Fruit fly (Drosophila melanogaster): Measurements from ENCODE around the gene raskol.
A peak's percentile ranks its signal among the peaks of the same experiment; 100 is the strongest.

The raskol gene

dm6 chrX:17762270-17762669 is 52.3 kb downstream of the raskol start (continued):
- TF ChIP-seq jumu (GFP tag; optimal IDR thresholded peaks at IDR 0.05) (no peak), jigr1 (GFP tag; IDR thresholded peaks at IDR 0.05) (no peak), CG11504 (tag; optimal IDR thresholded peaks at IDR 0.05) (no peak), shn (GFP tag; optimal IDR thresholded peaks at IDR 0.05) (no peak), Bdp1 (GFP tag; optimal IDR thresholded peaks at IDR 0.05) (no peak), dmrt99B (tag; optimal IDR thresholded peaks at IDR 0.05) (peak; percentile 66), CG8924 (tag; optimal IDR thresholded peaks at IDR 0.05) (peak; percentile 10), gem (tag; optimal IDR thresholded peaks at IDR 0.05) (peak; percentile 69), dmrt11E (tag; optimal IDR thresholded peaks at IDR 0.05) (peak; percentile 20), CG17328 (GFP tag; IDR thresholded peaks at IDR 0.05) (0 out of 2 replicates have a peak, but pooled peaks have one; percentile 5), CG4730 (GFP tag; IDR thresholded peaks at IDR 0.05) (no peak), Ptx1 (GFP tag; IDR thresholded peaks at IDR 0.05) (peak; percentile 27; the same call in 1 of the 2 replicates), CG15269 (tag; optimal IDR thresholded peaks at IDR 0.05) (peak; percentile 16), CG10979 (tag; optimal IDR thresholded peaks at IDR 0.05) (peak; percentile 58), Hmx (GFP tag; optimal IDR thresholded peaks at IDR 0.05) (no peak), Oli (tag; optimal IDR thresholded peaks at IDR 0.05) (peak; percentile 41), gcm (GFP tag; optimal IDR thresholded peaks at IDR 0.05) (peak; percentile 19), CG13775 (GFP tag; optimal IDR thresholded peaks at IDR 0.05) (no peak), sug (tag; optimal IDR thresholded peaks at IDR 0.05) (no peak), grau (tag; optimal IDR thresholded peaks at IDR 0.05) (peak; percentile 43), CG18262 (tag; optimal IDR thresholded peaks at IDR 0.05) (peak; percentile 60), unpg (GFP tag; optimal IDR thresholded peaks at IDR 0.05) (peak; percentile 32), NC2α (GFP tag; optimal IDR thresholded peaks at IDR 0.05) (no peak), Meics (GFP tag; optimal IDR thresholded peaks at IDR 0.05) (peak; percentile 14), Sox100B (GFP tag; optimal IDR thresholded peaks at IDR 0.05) (peak; percentile 36), CG7839 (tag; optimal IDR thresholded peaks at IDR 0.05) (peak; percentile 68), CG15601 (tag; optimal IDR thresholded peaks at IDR 0.05) (peak; percentile 42), row (GFP tag; IDR thresholded peaks at IDR 0.05) (no peak), Lhr (GFP tag; optimal IDR thresholded peaks at IDR 0.05) (no peak), Hr51 (GFP tag; optimal IDR thresholded peaks at IDR 0.05) (peak in 1 of 2 experiments; percentile 41), exex (tag; optimal IDR thresholded peaks at IDR 0.05) (no peak), CG3065 (GFP tag; optimal IDR thresholded peaks at IDR 0.05) (no peak), CG13424 (tag; optimal IDR thresholded peaks at IDR 0.05) (peak; percentile 56), ATbp (GFP tag; optimal IDR thresholded peaks at IDR 0.05) (peak; percentile 18), CG15696 (tag; optimal IDR thresholded peaks at IDR 0.05) (no peak), CG7556 (GFP tag; optimal IDR thresholded peaks at IDR 0.05) (peak; percentile 49), Deaf1 (tag; optimal IDR thresholded peaks at IDR 0.05) (peak; percentile 13), lola (GFP tag; optimal IDR thresholded peaks at IDR 0.05) (peak in 1 of 3 experiments; percentile 41), Sox102F (GFP tag; optimal IDR thresholded peaks at IDR 0.05) (peak; percentile 45), CG17829 (tag; optimal IDR thresholded peaks at IDR 0.05) (peak; percentile 25), CoRest (tag; optimal IDR thresholded peaks at IDR 0.05) (peak; percentile 55)
